Fruit fly (Drosophila melanogaster): ENCODE results near the gene CG1806.

CG1806 gene

dm6 chrX:12018440-12019101 is 11.6 kb downstream of the CG1806 start, which contains the start of gene Lsm12a (continued):
- no peak for TF ChIP-seq rib (GFP tag; IDR thresholded peaks at IDR 0.05)
- peak; percentile 34; the same call in 1 of the 3 replicates for TF ChIP-seq zen2 (GFP tag; IDR thresholded peaks at IDR 0.05; ENCODE audit: partially characterized antibody)
- TF ChIP-seq CG10543 (GFP tag; optimal IDR thresholded peaks at IDR 0.05): no peak
- TF ChIP-seq Xrp1 (GFP tag; IDR thresholded peaks at IDR 0.05): no peak
- TF ChIP-seq Fer1 (GFP tag; optimal IDR thresholded peaks at IDR 0.05): no peak
- TF ChIP-seq bbx (GFP tag; IDR thresholded peaks at IDR 0.05; ENCODE audit: partially characterized antibody): peak; percentile 75
- TF ChIP-seq CG5180 (GFP tag; optimal IDR thresholded peaks at IDR 0.05): no peak
- no peak for TF ChIP-seq ash1 (GFP tag; optimal IDR thresholded peaks at IDR 0.05)
- TF ChIP-seq CG2120 (GFP tag; optimal IDR thresholded peaks at IDR 0.05): no peak
- TF ChIP-seq chif (GFP tag; optimal IDR thresholded peaks at IDR 0.05): no peak
- no peak for TF ChIP-seq CG1792 (GFP tag; optimal IDR thresholded peaks at IDR 0.05)
- peak; percentile 41; the same call in 1 of the 2 replicates for TF ChIP-seq inv (GFP tag; IDR thresholded peaks at IDR 0.05; ENCODE audit: partially characterized antibody)
- no peak for TF ChIP-seq CG6683 (GFP tag; optimal IDR thresholded peaks at IDR 0.05)
- no peak for TF ChIP-seq HmgD (GFP tag; optimal IDR thresholded peaks at IDR 0.05)
- peak; percentile 81 for TF ChIP-seq amos (GFP tag; IDR thresholded peaks at IDR 0.05; ENCODE audit: partially characterized antibody)
- TF ChIP-seq trh (GFP tag; optimal IDR thresholded peaks at IDR 0.05): no peak
- no peak for TF ChIP-seq Myb (GFP tag; optimal IDR thresholded peaks at IDR 0.05)
- TF ChIP-seq knrl (GFP tag; IDR thresholded peaks at IDR 0.05; ENCODE audit: partially characterized antibody): peak; percentile 54
- peak; percentile 97 for TF ChIP-seq CG2116 (GFP tag; optimal IDR thresholded peaks at IDR 0.05)
- no peak for TF ChIP-seq CG15269 (tag; optimal IDR thresholded peaks at IDR 0.05)
- no peak for TF ChIP-seq CG3995 (GFP tag; optimal IDR thresholded peaks at IDR 0.05)
- TF ChIP-seq CkIIα-i1 (GFP tag; IDR thresholded peaks at IDR 0.05): no peak
- TF ChIP-seq dm (GFP tag; optimal IDR thresholded peaks at IDR 0.05): no peak
- TF ChIP-seq CG31365 (tag; optimal IDR thresholded peaks at IDR 0.05): no peak
- TF ChIP-seq ken (GFP tag; IDR thresholded peaks at IDR 0.05): 0 out of 3 replicates have a peak, but pooled peaks have one; percentile 19
- no peak for TF ChIP-seq Nf-YA (GFP tag; IDR thresholded peaks at IDR 0.05)
- TF ChIP-seq CG7839 (tag; optimal IDR thresholded peaks at IDR 0.05): no peak
- peak; percentile 31 for TF ChIP-seq HLH4C (GFP tag; IDR thresholded peaks at IDR 0.05; ENCODE audit: partially characterized antibody)
- TF ChIP-seq Tbp (GFP tag; optimal IDR thresholded peaks at IDR 0.05): no peak
- TF ChIP-seq B-H1 (GFP tag; IDR thresholded peaks at IDR 0.05): no peak
- no peak for TF ChIP-seq CG12769 (tag; optimal IDR thresholded peaks at IDR 0.05)
- no peak for TF ChIP-seq CG5245 (GFP tag; optimal IDR thresholded peaks at IDR 0.05)
- TF ChIP-seq C15 (GFP tag; IDR thresholded peaks at IDR 0.05): no peak
- no peak for TF ChIP-seq CG17912 (GFP tag; optimal IDR thresholded peaks at IDR 0.05)
- no peak for TF ChIP-seq CG11247 (GFP tag; IDR thresholded peaks at IDR 0.05)
- no peak for TF ChIP-seq CG13296 (GFP tag; optimal IDR thresholded peaks at IDR 0.05)
- no peak for TF ChIP-seq Eip74EF (GFP tag; optimal IDR thresholded peaks at IDR 0.05)
- TF ChIP-seq Bgb (GFP tag; IDR thresholded peaks at IDR 0.05; ENCODE audit: partially characterized antibody): peak; percentile 66
- no peak for TF ChIP-seq pnt (GFP tag; optimal IDR thresholded peaks at IDR 0.05)
- TF ChIP-seq CG6854 (GFP tag; optimal IDR thresholded peaks at IDR 0.05): no peak
- TF ChIP-seq Med (GFP tag): peak; percentile 20
- TF ChIP-seq ara (GFP tag; IDR thresholded peaks at IDR 0.05): no peak
- no peak for TF ChIP-seq ranshi (GFP tag; IDR thresholded peaks at IDR 0.05)
- TF ChIP-seq slou (GFP tag; optimal IDR thresholded peaks at IDR 0.05): no peak
- no peak for TF ChIP-seq zen (tag; optimal IDR thresholded peaks at IDR 0.05)
- no peak for TF ChIP-seq CG6689 (GFP tag; IDR thresholded peaks at IDR 0.05)
- TF ChIP-seq schlank (tag; optimal IDR thresholded peaks at IDR 0.05): no peak
- peak; percentile 41 for TF ChIP-seq MBD-R2 (GFP tag; IDR thresholded peaks at IDR 0.05)
- no peak for TF ChIP-seq Xbp1 (GFP tag; optimal IDR thresholded peaks at IDR 0.05)
- TF ChIP-seq E2f2 (GFP tag; IDR thresholded peaks at IDR 0.05): peak; percentile 13; the same call in 1 of the 2 replicates
